Worm (Caenorhabditis elegans): ENCODE results near the gene ZK795.3.

ce11 chrIV:12583181-12583580 lies 24.0 kb downstream of the ZK795.3 start:
- TF ChIP-seq egl-27 (tag; optimal IDR thresholded peaks at IDR 0.05) (no peak), zag-1 (tag; optimal IDR thresholded peaks at IDR 0.05) (no peak), fkh-10 (GFP tag; optimal IDR thresholded peaks at IDR 0.05) (peak; percentile 11), aha-1 (tag; optimal IDR thresholded peaks at IDR 0.05) (no peak), nhr-84 (tag; optimal IDR thresholded peaks at IDR 0.05) (no peak), vab-15 (tag; optimal IDR thresholded peaks at IDR 0.05) (no peak), elt-2 (tag; optimal IDR thresholded peaks at IDR 0.05) (no peak), nhr-76 (tag; optimal IDR thresholded peaks at IDR 0.05) (no peak)

Data from whole organism, L1 larva.